Worm (Caenorhabditis elegans): ENCODE data around the gene R13H4.6.
A peak's percentile ranks its signal among the peaks of the same experiment; 100 is the strongest.

Gene R13H4.6

DNA sequence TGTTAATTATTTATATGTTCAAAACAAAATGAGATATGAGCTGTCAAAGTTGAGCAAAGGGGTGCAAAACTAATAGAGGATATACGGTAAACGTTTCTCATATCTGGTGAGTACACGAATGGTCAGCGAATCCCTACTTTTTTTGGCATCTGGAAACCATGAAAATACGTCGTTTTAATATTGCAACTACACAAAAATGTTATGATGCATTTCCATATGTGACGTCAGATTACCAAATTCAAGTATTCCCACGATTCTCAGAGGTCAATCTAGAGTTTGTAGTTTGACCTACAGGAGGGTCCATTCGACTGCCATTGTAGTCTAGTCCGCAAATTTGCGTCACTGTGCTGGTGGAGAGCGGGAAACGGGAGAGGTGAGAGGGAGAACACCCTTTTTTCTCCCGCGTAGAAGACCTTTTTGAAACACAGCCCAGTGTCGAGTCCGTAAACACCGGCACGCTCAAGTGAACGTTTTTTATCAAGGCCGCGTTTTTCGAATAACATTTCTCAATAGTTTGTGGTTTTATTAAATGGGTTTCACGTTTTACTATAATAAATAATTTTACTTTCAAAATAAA, 33.5 kb downstream of the R13H4.6 start (continued):
- no peak for TF ChIP-seq mab-9 (GFP tag; IDR thresholded peaks at IDR 0.05)
- no peak for TF ChIP-seq ztf-11 (tag; optimal IDR thresholded peaks at IDR 0.05)
- no peak for TF ChIP-seq nhr-76 (tag; optimal IDR thresholded peaks at IDR 0.05)
- TF ChIP-seq nhr-47 (tag; optimal IDR thresholded peaks at IDR 0.05): peak; percentile 5
- peak; percentile 33 for TF ChIP-seq nhr-19 (GFP tag; conservative IDR thresholded peaks at IDR 0.05)
- no peak for TF ChIP-seq unc-98 (GFP tag; IDR thresholded peaks at IDR 0.05)
- TF ChIP-seq nhr-28 (tag; optimal IDR thresholded peaks at IDR 0.05): no peak
- no peak for TF ChIP-seq tbx-2 (tag; optimal IDR thresholded peaks at IDR 0.05)
- peak; percentile 40 for TF ChIP-seq nhr-71 (tag; optimal IDR thresholded peaks at IDR 0.05)
- TF ChIP-seq ceh-82 (tag; optimal IDR thresholded peaks at IDR 0.05): no peak
- peak; percentile 60 for TF ChIP-seq mep-1 (tag; optimal IDR thresholded peaks at IDR 0.05)
- TF ChIP-seq zag-1 (tag; optimal IDR thresholded peaks at IDR 0.05): no peak
- peak in 1 of 2 experiments; percentile 22 for TF ChIP-seq mdl-1 (tag; optimal IDR thresholded peaks at IDR 0.05)
- TF ChIP-seq nhr-11 (tag; optimal IDR thresholded peaks at IDR 0.05): no peak
- TF ChIP-seq hlh-4 (tag; optimal IDR thresholded peaks at IDR 0.05): no peak
- TF ChIP-seq C16A3.4 (tag; optimal IDR thresholded peaks at IDR 0.05): peak; percentile 20
- no peak for TF ChIP-seq sptf-1 (tag; optimal IDR thresholded peaks at IDR 0.05)
- peak; percentile 76 for TF ChIP-seq F16B12.6 (tag; optimal IDR thresholded peaks at IDR 0.05)
- no peak for TF ChIP-seq unc-130 (tag; optimal IDR thresholded peaks at IDR 0.05)
- no peak for TF ChIP-seq unc-30 (tag; optimal IDR thresholded peaks at IDR 0.05)
- TF ChIP-seq egl-27 (tag; optimal IDR thresholded peaks at IDR 0.05): no peak
- no peak for TF ChIP-seq C34B4.2 (tag; optimal IDR thresholded peaks at IDR 0.05)
- TF ChIP-seq aha-1 (tag; optimal IDR thresholded peaks at IDR 0.05): no peak
- TF ChIP-seq tlp-1 (tag; optimal IDR thresholded peaks at IDR 0.05): no peak
- no peak for TF ChIP-seq aly-2 (tag; optimal IDR thresholded peaks at IDR 0.05)
- TF ChIP-seq mef-2 (tag; optimal IDR thresholded peaks at IDR 0.05): no peak
- no peak for TF ChIP-seq xbp-1 (tag; optimal IDR thresholded peaks at IDR 0.05)
- TF ChIP-seq snpc-4 (tag; optimal IDR thresholded peaks at IDR 0.05): no peak
- TF ChIP-seq Y116A8C.19 (tag; optimal IDR thresholded peaks at IDR 0.05; ENCODE audit: borderline replicate concordance): no peak
- no peak for TF ChIP-seq pax-3 (tag; optimal IDR thresholded peaks at IDR 0.05)
- TF ChIP-seq fkh-10 (GFP tag; optimal IDR thresholded peaks at IDR 0.05): no peak
- TF ChIP-seq swsn-7 (tag; optimal IDR thresholded peaks at IDR 0.05): peak; percentile 18
- TF ChIP-seq fos-1 (tag; optimal IDR thresholded peaks at IDR 0.05): no peak
- TF ChIP-seq isw-1 (GFP tag; IDR thresholded peaks at IDR 0.05): no peak
- no peak for TF ChIP-seq sup-37 (GFP tag; optimal IDR thresholded peaks at IDR 0.05)
- no peak for TF ChIP-seq alr-1 (tag; optimal IDR thresholded peaks at IDR 0.05; ENCODE audit: borderline replicate concordance)
- TF ChIP-seq efl-1 (optimal IDR thresholded peaks at IDR 0.05): peak; percentile 75 to 94
- TF ChIP-seq efl-1 (GFP tag; optimal IDR thresholded peaks at IDR 0.05 in 1 of 2): peak; percentile 76 to 97
- no peak for TF ChIP-seq ztf-4 (tag; optimal IDR thresholded peaks at IDR 0.05)
- TF ChIP-seq fkh-8 (tag; optimal IDR thresholded peaks at IDR 0.05): no peak
- no peak for TF ChIP-seq lin-15B (tag; optimal IDR thresholded peaks at IDR 0.05)
- TF ChIP-seq ceh-88 (GFP tag; IDR thresholded peaks at IDR 0.05): no peak
- TF ChIP-seq unc-62 (GFP tag; optimal IDR thresholded peaks at IDR 0.05): no peak
- no peak for TF ChIP-seq nhr-12 (tag; optimal IDR thresholded peaks at IDR 0.05)
- no peak for TF ChIP-seq C04F5.9 (tag; optimal IDR thresholded peaks at IDR 0.05)

DNA sequence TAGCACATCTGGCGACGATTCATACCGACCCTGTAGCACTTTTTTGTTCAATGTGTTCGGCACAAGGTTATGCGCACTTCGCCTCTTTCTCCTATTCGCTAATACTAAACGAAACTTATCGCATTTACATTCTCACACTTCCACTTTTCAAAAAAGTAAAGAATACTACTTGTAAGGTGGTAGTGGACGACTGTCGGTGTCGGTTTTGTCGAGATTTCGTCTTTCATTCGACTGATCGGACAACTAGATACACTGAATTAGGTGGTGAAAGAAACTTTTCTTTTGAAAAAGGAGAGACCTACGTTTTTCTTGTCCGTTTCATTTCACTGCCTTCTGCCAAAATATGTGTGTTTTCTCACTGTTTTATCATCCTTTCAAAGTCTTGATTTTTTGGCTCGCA, 34.7 kb downstream of the R13H4.6 start:
- TF ChIP-seq nhr-85 (tag): peak; percentile 53
- TF ChIP-seq ets-5 (GFP tag; IDR thresholded peaks at IDR 0.05): no peak
- no peak for TF ChIP-seq unc-98 (GFP tag; IDR thresholded peaks at IDR 0.05)
- peak; percentile 58 for TF ChIP-seq lin-14 (GFP tag; optimal IDR thresholded peaks at IDR 0.05)
- TF ChIP-seq blmp-1 (tag; optimal IDR thresholded peaks at IDR 0.05): peak; percentile 75
- TF ChIP-seq mab-9 (GFP tag; IDR thresholded peaks at IDR 0.05): no peak
- peak; percentile 14 for TF ChIP-seq C16A3.4 (tag; optimal IDR thresholded peaks at IDR 0.05)
